Fruit fly (Drosophila melanogaster): ENCODE results near the gene HIP-R.

DNA sequence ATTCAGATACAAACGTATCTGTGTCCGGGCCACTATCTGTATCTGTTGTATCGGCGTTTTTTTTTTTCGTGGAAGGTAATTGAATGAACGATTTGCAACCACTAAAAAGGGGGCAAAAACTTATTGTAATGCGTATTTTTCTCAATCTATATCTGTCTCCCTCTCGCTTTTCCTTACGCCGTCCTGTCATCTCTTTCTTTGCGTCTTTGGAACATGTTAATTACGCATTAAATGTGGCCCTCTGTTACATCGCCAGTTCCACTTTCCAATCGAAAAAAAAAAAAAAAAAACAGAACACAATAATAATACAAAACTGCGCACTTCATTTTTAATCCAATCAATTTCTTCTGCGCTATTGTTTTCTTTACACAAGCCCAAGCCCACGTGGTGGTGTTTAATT, 25.5 kb upstream of the HIP-R start:
- TF ChIP-seq psq (optimal IDR thresholded peaks at IDR 0.05) = no peak
- no peak for TF ChIP-seq Dll (optimal IDR thresholded peaks at IDR 0.05)
- TF ChIP-seq pan (optimal IDR thresholded peaks at IDR 0.05) = no peak
- no peak for TF ChIP-seq CG8478 (optimal IDR thresholded peaks at IDR 0.05)
- no peak for TF ChIP-seq EcR (GFP tag; optimal IDR thresholded peaks at IDR 0.05)
- no peak for TF ChIP-seq usp (GFP tag; optimal IDR thresholded peaks at IDR 0.05)
